Worm (Caenorhabditis elegans): ENCODE results near the gene F16G10.5.
A peak's percentile ranks its signal among the peaks of the same experiment; 100 is the strongest.

The F16G10.5 gene

ce11 chrII:2366623-2367365 lies at the start of gene F16G10.5, which contains the start of gene F43C11.12:
TSS of gene F16G10.5 (plus strand) at chrII:2367315.
TSS of gene F43C11.12 (minus strand) at chrII:2366723.
- TF ChIP-seq hlh-15 (tag; optimal IDR thresholded peaks at IDR 0.05) (no peak), nhr-232 (tag; optimal IDR thresholded peaks at IDR 0.05) (no peak), ceh-6 (GFP tag; optimal IDR thresholded peaks at IDR 0.05) (no peak), elt-2 (tag; optimal IDR thresholded peaks at IDR 0.05) (no peak), Y22D7AL.16 (tag; optimal IDR thresholded peaks at IDR 0.05) (no peak), lim-6 (tag; optimal IDR thresholded peaks at IDR 0.05) (no peak), pha-2 (tag; optimal IDR thresholded peaks at IDR 0.05) (no peak), ahr-1 (tag; optimal IDR thresholded peaks at IDR 0.05) (no peak), dmd-4 (tag; optimal IDR thresholded peaks at IDR 0.05; ENCODE audit: borderline replicate concordance) (no peak), ceh-31 (tag; optimal IDR thresholded peaks at IDR 0.05) (no peak), ceh-14 (tag; optimal IDR thresholded peaks at IDR 0.05) (no peak), hlh-30 (tag; optimal IDR thresholded peaks at IDR 0.05; ENCODE audit: insufficient read depth) (no peak)

- TF ChIP-seq unc-3 (GFP tag; conservative IDR thresholded peaks at IDR 0.05) (no peak), unc-3 (tag; optimal IDR thresholded peaks at IDR 0.05) (no peak), tbx-7 (tag; optimal IDR thresholded peaks at IDR 0.05) (no peak), fax-1 (tag; optimal IDR thresholded peaks at IDR 0.05) (no peak), fkh-6 (tag; optimal IDR thresholded peaks at IDR 0.05) (no peak), eyg-1 (tag; optimal IDR thresholded peaks at IDR 0.05) (no peak), ceh-14 (tag; optimal IDR thresholded peaks at IDR 0.05) (no peak), ceh-30 (tag; optimal IDR thresholded peaks at IDR 0.05) (no peak), nfya-1 (tag; optimal IDR thresholded peaks at IDR 0.05) (no peak), K09A11.1 (tag; optimal IDR thresholded peaks at IDR 0.05; ENCODE audit: insufficient read depth) (no peak), ets-4 (tag; optimal IDR thresholded peaks at IDR 0.05) (no peak), ref-2 (tag; optimal IDR thresholded peaks at IDR 0.05) (no peak), unc-55 (GFP tag; optimal IDR thresholded peaks at IDR 0.05) (no peak), hlh-13 (GFP tag; optimal IDR thresholded peaks at IDR 0.05) (no peak), gmeb-2 (tag; optimal IDR thresholded peaks at IDR 0.05) (no peak)
These were observed 49.2 kb upstream of the F16G10.5 start, which contains the start of the genes ZK1240.5 and ZK1240.9 for ce11 chrII:2317883-2318357. TSS of gene ZK1240.5 (minus strand) at chrII:2317933. TSS of gene ZK1240.9 (plus strand) at chrII:2318189.

DNA sequence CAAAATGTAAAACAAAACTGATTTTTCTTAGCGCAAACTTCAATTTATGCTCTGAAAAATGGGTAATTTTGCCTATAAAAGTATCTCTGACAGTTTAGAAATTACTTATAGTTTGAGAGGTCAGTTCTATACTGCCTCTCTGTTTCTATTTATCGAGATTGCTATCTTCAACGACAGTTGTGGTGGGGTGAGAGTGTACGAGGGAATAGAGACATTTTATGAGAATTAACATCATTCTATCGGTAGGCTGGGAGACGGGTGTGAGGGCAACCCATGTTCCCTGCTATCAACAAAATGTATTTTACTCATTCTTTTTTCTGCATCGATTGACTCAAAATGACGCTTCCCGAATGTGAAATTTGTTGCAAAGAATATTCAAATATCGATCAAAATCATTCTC lies 47.0 kb upstream of the F16G10.5 start, which contains the start of gene ZK1240.3:
Gene ZK1240.3, plus strand, starts transcription at position 238 of the 400 bp plus-strand sequence.
- peak; percentile 17 for TF ChIP-seq elt-2 (tag; optimal IDR thresholded peaks at IDR 0.05)
- no peak for TF ChIP-seq K02D7.2 (tag; optimal IDR thresholded peaks at IDR 0.05)

ce11 chrII:2322857-2323518 lies 44.1 kb upstream of the F16G10.5 start, which contains the start of the genes ZK1240.6 and ZK1240.2:
TSS of gene ZK1240.6 (minus strand) at chrII:2322907.
TSS of gene ZK1240.2 (plus strand) at chrII:2323376.
- TF ChIP-seq ttx-3 (tag; optimal IDR thresholded peaks at IDR 0.05) (no peak), odd-2 (tag; optimal IDR thresholded peaks at IDR 0.05) (no peak), tbx-7 (tag; optimal IDR thresholded peaks at IDR 0.05) (no peak), pqm-1 (tag; optimal IDR thresholded peaks at IDR 0.05) (no peak), nfya-1 (tag; optimal IDR thresholded peaks at IDR 0.05) (no peak), fax-1 (tag; optimal IDR thresholded peaks at IDR 0.05) (no peak), hlh-6 (tag; optimal IDR thresholded peaks at IDR 0.05) (no peak), mec-3 (tag; optimal IDR thresholded peaks at IDR 0.05; ENCODE audit: borderline replicate concordance) (no peak), sox-2 (GFP tag; IDR thresholded peaks at IDR 0.05) (no peak), hlh-30 (tag; optimal IDR thresholded peaks at IDR 0.05; ENCODE audit: insufficient read depth) (no peak), ceh-31 (tag; optimal IDR thresholded peaks at IDR 0.05) (no peak), ztf-16 (tag; optimal IDR thresholded peaks at IDR 0.05) (no peak), pha-4 (tag; optimal IDR thresholded peaks at IDR 0.05) (no peak), lim-6 (tag; optimal IDR thresholded peaks at IDR 0.05) (no peak), ceh-48 (tag; optimal IDR thresholded peaks at IDR 0.05) (no peak)
